Worm (Caenorhabditis elegans) whole organism, mixed stage, embryonic: Measurements from ENCODE around the gene Y37E11AM.4.

Experiments
- M03D4.4 ChIP-seq: sonication (generic microtip); optimal IDR thresholded peaks from 2 replicates; lab custom pipeline; 2017; ENCODE audit warnings: mild to moderate bottlenecking, missing genetic modification characterization, missing compliant biosample characterization
- bed-3 ChIP-seq: fragments of 200-800 bp; sonication (Bioruptor generic); optimal IDR thresholded peaks from 3 replicates; lab custom pipeline; 2018; ENCODE audit warnings: mild to moderate bottlenecking, missing genetic modification characterization, moderate library complexity, missing compliant biosample characterization
- blmp-1 ChIP-seq: fragments of 150-350 bp; optimal IDR thresholded peaks from 2 replicates; lab custom pipeline; 2014; ENCODE audit warnings: missing biosample characterization, missing genetic modification characterization
- ceh-43 ChIP-seq: fragments of 200-800 bp; sonication (Bioruptor generic); optimal IDR thresholded peaks from 2 replicates; lab custom pipeline; 2018; ENCODE audit warnings: mild to moderate bottlenecking, missing genetic modification characterization, moderate library complexity, missing compliant biosample characterization
- ceh-83 ChIP-seq: fragments of 200-800 bp; sonication (Bioruptor generic); optimal IDR thresholded peaks from 2 replicates; lab custom pipeline; 2018; ENCODE audit warnings: mild to moderate bottlenecking, missing genetic modification characterization, missing compliant biosample characterization
- ces-1 ChIP-seq: fragments of 150-350 bp; optimal IDR thresholded peaks from 2 replicates; lab custom pipeline; 2014; ENCODE audit warnings: missing biosample characterization, missing genetic modification reagents, missing genetic modification characterization
- cnd-1 ChIP-seq: fragments of 200-800 bp; sonication (Bioruptor generic); optimal IDR thresholded peaks from 2 replicates; lab custom pipeline; 2018; ENCODE audit warnings: mild to moderate bottlenecking, missing genetic modification characterization, missing compliant biosample characterization
- elt-1 ChIP-seq: sonication (generic microtip); optimal IDR thresholded peaks from 2 replicates; lab custom pipeline; 2017; ENCODE audit warnings: missing genetic modification characterization, mild to moderate bottlenecking, missing compliant biosample characterization, antibody characterized with exemption, moderate library complexity, borderline replicate concordance; ENCODE audit not compliant: insufficient read depth
- elt-3 ChIP-seq: fragments of 150-350 bp; optimal IDR thresholded peaks from 2 replicates; lab custom pipeline; 2014; ENCODE audit warnings: missing biosample characterization, missing genetic modification characterization
- flh-1 ChIP-seq: fragments of 200-800 bp; sonication (Bioruptor generic); optimal IDR thresholded peaks from 2 replicates; lab custom pipeline; 2018; ENCODE audit warnings: mild to moderate bottlenecking, missing genetic modification characterization, moderate library complexity, missing compliant biosample characterization
- ham-2 ChIP-seq: fragments of 200-800 bp; sonication (Bioruptor generic); optimal IDR thresholded peaks from 2 replicates; lab custom pipeline; 2018; ENCODE audit warnings: mild to moderate bottlenecking, missing genetic modification characterization, missing compliant biosample characterization
- hlh-1 ChIP-seq: fragments of 150-350 bp; optimal IDR thresholded peaks from 2 replicates; lab custom pipeline; 2014; ENCODE audit warnings: missing biosample characterization, missing genetic modification reagents, missing genetic modification characterization
- lin-13 ChIP-seq: fragments of 150-350 bp; optimal IDR thresholded peaks from 2 replicates; lab custom pipeline; 2014; ENCODE audit warnings: missing biosample characterization, missing genetic modification characterization
- lin-32 ChIP-seq: fragments of 200-800 bp; sonication (Bioruptor generic); optimal IDR thresholded peaks from 2 replicates; lab custom pipeline; 2018; ENCODE audit warnings: mild to moderate bottlenecking, missing genetic modification characterization, missing compliant biosample characterization
- lsy-2 ChIP-seq: fragments of 150-350 bp; optimal IDR thresholded peaks from 2 replicates; lab custom pipeline; 2014; ENCODE audit warnings: missing biosample characterization, missing genetic modification characterization
- mab-5 ChIP-seq: fragments of 150-350 bp; optimal IDR thresholded peaks from 2 replicates; lab custom pipeline; 2014; ENCODE audit warnings: missing biosample characterization, missing genetic modification characterization
- mep-1 ChIP-seq: fragments of 150-350 bp; optimal IDR thresholded peaks from 2 replicates; lab custom pipeline; 2017; ENCODE audit warnings: missing biosample characterization, missing genetic modification reagents, missing genetic modification characterization, inconsistent platforms
- nhr-12 ChIP-seq: fragments of 150-350 bp; optimal IDR thresholded peaks from 2 replicates; lab custom pipeline; 2014; ENCODE audit warnings: missing biosample characterization, missing genetic modification characterization
- nhr-2 ChIP-seq: fragments of 150-350 bp; optimal IDR thresholded peaks from 2 replicates; lab custom pipeline; 2014; ENCODE audit warnings: missing biosample characterization, missing genetic modification characterization
- nhr-237 ChIP-seq: fragments of 150-350 bp; optimal IDR thresholded peaks from 2 replicates; lab custom pipeline; 2014; ENCODE audit warnings: missing biosample characterization, missing genetic modification characterization
- nhr-76 ChIP-seq: sonication (generic microtip); optimal IDR thresholded peaks from 2 replicates; lab custom pipeline; 2017; ENCODE audit warnings: missing biosample characterization, missing genetic modification characterization
- pha-4 ChIP-seq: fragments of 150-350 bp; optimal IDR thresholded peaks from 2 replicates; lab custom pipeline; 2018; ENCODE audit warnings: missing biosample characterization, missing genetic modification reagents, missing genetic modification characterization
- sem-2 ChIP-seq: fragments of 200-800 bp; sonication (Bioruptor generic); optimal IDR thresholded peaks from 2 replicates; lab custom pipeline; 2018; ENCODE audit warnings: mild to moderate bottlenecking, missing genetic modification characterization, missing compliant biosample characterization
- snpc-4 ChIP-seq: fragments of 150-350 bp; optimal IDR thresholded peaks from 2 replicates; lab custom pipeline; 2014; ENCODE audit warnings: missing biosample characterization, missing genetic modification characterization
- unc-39 ChIP-seq: fragments of 150-350 bp; optimal IDR thresholded peaks from 2 replicates; lab custom pipeline; 2014; ENCODE audit warnings: missing biosample characterization, missing genetic modification characterization
- zip-8 ChIP-seq: fragments of 150-350 bp; optimal IDR thresholded peaks from 2 replicates; lab custom pipeline; 2014; ENCODE audit warnings: missing biosample characterization, missing genetic modification characterization

Y37E11AM.4 gene

DNA sequence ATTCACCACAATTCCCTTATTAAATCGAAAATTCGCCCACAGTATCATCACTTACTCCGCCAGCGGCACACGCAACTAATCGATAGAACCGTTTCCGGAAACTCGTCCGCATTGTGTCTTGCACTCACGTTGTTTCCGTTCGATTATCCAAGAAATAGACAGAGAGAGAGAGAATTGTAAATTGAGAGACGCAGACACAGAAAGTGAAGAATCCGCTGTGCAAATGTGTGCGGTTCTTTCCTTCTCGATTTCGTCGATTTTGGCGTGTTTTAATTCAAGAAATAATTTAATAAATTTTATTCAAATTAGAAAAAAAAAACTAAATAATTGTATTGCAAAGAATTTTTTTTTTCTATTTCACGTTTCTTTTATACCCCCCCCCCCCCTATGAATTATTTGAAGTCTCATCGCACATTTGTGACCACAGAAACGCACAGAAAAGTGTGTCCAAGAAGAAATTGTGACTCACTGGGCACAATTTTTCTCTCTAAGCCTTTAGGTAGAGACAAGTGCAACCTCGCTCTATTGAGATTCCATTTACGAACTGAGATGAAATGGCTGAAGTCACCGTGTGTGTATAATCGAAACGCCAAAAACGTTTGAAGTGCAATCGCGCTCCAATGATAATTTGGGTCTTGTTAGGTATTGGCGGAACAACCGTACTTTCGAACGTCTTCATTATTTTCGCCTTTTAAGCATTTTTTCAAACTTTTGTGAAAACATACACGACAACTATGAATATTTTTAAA lies 16.2 kb upstream of the Y37E11AM.4 start, which contains the start of gene nape-2:
nape-2 (minus strand) TSS at position 271 of the 749 bp plus-strand sequence.
- TF ChIP-seq ces-1 (GFP tag; lab: Kevin White, UChicago): peak; percentile 6
- no peak for TF ChIP-seq lin-13 (tag; lab: Kevin White, UChicago)
- TF ChIP-seq, all 35 proteins: peak for 1

DNA sequence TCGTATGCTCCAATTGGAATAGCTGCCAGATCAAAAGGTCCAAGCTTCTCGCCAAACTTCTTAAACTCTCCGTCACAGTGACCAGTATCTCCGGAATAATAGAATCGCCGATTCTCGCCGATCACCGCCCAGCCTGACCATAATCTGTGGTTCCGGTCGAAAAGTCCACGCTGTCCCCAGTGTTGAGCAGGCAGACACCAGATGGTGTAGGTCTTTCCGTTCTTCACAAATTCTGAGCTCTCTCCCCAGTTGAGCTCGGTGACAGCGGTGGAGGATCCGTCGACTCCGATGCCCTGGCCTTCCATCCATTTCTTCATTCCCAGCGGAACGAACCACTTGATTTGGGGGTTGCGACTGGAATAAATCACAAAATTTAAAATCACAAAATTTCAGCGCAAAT lies 13.7 kb upstream of the Y37E11AM.4 start:
- no peak for TF ChIP-seq lsy-2
- TF ChIP-seq, all 35 proteins: peak for 0

DNA sequence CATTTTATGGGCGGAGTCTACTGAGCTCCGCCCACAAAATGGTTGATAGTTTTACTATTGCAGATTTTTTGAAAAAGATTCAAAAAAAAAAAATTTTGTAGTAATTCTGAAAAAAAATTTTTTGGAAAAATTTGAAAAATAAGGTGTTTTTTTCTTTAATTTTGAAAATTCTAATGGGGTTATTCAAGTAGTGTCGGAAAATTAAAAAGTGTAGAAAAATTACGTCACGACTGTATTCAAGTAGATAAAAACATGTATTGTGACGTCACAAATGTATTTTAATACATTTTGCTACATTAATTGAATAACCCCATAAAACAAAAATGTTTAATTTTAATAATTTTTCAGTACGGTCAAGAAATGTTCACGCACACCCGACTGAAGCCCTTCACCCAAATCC lies 10.7 kb upstream of the Y37E11AM.4 start:
- TF ChIP-seq zip-8 (tag; lab: Kevin White, UChicago): peak; percentile 96
- no peak for TF ChIP-seq bed-3 (GFP tag; lab: Kevin White, UChicago)

DNA sequence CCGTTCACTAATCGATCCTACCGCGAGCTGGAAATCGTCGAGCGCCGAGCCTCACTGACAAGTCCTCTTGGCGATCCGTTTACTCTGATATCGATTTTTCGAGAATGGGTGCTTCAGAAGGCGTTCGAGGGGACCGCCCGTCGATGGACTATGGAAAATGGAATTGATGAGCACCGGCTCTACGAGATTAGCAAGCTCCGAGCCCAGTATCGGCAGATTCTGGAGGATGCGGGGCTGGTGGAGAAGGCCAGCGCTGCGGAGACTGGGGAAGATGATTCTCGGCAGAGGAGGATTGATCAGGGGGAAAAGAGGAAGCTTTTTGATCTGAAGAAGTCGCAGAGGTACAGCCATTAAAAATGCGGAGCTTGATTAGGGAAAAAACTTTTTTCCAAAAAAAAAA lies 8.8 kb upstream of the Y37E11AM.4 start:
- no peak for TF ChIP-seq bed-3 (GFP tag; lab: Kevin White, UChicago)
- TF ChIP-seq hlh-1 (tag; lab: Kevin White, UChicago): no peak
- TF ChIP-seq flh-1 (GFP tag; lab: Kevin White, UChicago): no peak
- no peak for TF ChIP-seq nhr-2
- TF ChIP-seq, all 35 proteins: peak for 0

DNA sequence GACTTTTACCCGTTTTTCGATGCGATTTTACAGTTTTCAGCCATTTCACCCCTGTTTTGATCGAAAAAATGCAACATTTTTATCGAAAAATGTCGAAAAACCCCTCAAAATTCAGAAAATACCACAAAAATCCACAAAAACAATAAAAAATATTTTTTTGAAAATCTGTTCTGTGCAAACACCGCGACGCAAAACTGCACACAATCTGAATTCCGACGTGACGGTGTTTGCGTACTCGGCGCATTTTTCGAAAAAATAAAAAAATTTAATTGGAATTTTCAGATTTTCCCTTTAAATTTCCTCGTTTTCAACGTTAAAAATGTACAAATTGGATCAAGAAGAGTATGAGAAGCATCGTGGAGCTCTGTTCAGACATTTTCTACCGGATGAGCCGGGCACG lies 3.3 kb upstream of the Y37E11AM.4 start, which contains the start of gene smgl-2:
smgl-2 (plus strand) TSS at position 320 of the 400 bp plus-strand sequence.
- peak; percentile 44 for TF ChIP-seq nhr-237
- TF ChIP-seq nhr-2: peak; percentile 11
- no peak for TF ChIP-seq blmp-1 (tag; lab: Kevin White, UChicago)
- peak; percentile 62 for TF ChIP-seq ces-1 (GFP tag; lab: Kevin White, UChicago)
- peak; percentile 28 for TF ChIP-seq lin-13 (tag; lab: Kevin White, UChicago)
- peak; percentile 23 for TF ChIP-seq pha-4 (tag; lab: Kevin White, UChicago)
- TF ChIP-seq mab-5 (tag; lab: Kevin White, UChicago): no peak
- peak; percentile 71 for TF ChIP-seq lsy-2
- TF ChIP-seq mep-1 (tag; lab: Kevin White, UChicago): peak; percentile 81
- TF ChIP-seq ceh-83 (GFP tag; lab: Kevin White, UChicago): no peak
- TF ChIP-seq, all 35 proteins: peak for 7

DNA sequence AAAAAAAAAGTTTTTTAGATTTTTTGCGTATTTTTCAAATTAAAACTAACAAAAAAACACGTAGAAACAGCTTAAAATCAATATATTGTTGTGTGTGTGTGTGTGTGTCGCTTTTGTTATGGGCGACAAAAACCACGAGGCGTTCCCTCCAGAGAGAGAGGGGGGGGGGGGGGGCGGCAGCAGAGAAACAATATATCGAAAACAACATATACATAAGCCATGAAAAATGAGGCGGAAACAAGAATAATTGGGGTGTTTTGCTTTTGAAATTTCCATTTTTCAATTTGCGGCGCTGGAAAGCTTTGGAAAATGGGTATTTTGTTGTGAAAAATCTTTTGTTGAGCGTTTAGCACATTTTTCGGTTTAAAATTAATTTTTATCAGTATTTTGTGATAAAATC lies 2.8 kb upstream of the Y37E11AM.4 start, which contains the start of gene Y37E11AM.2:
Y37E11AM.2 (minus strand) TSS at position 101 of the 400 bp plus-strand sequence.
- no peak for TF ChIP-seq elt-3 (tag; lab: Kevin White, UChicago)

DNA sequence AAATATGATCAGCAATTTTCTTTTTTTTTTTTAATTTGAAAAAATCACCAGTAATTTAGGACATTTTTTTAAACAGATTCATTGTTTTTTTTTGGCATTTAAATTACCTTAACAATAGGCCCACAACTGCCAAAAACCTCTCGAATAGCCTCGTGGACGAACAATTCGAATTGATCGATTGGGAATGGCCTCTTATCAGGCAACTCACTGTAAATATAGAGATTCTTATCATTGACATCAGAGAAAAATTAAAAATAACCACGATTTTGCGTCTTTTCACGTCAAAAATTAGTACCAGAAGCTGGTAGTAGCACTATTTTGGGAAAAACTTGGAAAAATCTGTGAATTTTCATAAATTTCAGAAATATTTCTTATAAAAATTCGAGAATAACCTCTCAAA lies 617 bp downstream of the Y37E11AM.4 start:
- TF ChIP-seq ham-2 (GFP tag; lab: Kevin White, UChicago) (no peak), ceh-83 (GFP tag; lab: Kevin White, UChicago) (no peak), zip-8 (tag; lab: Kevin White, UChicago) (no peak), bed-3 (GFP tag; lab: Kevin White, UChicago) (no peak), M03D4.4 (tag; lab: Kevin White, UChicago) (no peak)

DNA sequence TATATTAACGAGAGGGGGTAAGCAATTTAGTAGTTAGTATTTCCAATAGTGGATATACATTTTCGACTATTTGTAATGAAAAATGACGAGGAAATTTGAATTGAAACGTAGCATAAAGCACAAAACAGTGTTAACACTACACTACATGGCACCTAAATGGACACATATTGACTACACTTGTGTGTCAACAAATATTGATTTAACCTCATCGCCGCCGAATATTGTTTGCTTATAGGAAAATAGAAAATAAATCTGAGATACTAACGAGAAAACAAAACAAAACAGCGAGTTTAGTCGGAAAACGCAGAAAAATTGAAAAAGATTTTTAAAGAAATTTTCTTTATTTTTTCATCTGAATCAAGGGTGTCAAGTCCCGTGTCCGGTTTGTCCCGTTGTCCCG lies 1.9 kb downstream of the Y37E11AM.4 start:
- no peak for TF ChIP-seq sem-2 (GFP tag; lab: Kevin White, UChicago)
- peak; percentile 72 for TF ChIP-seq pha-4 (tag; lab: Kevin White, UChicago)
- TF ChIP-seq nhr-76: no peak
- TF ChIP-seq lin-32 (GFP tag; lab: Kevin White, UChicago): no peak
- TF ChIP-seq cnd-1 (tag; lab: Kevin White, UChicago): no peak

DNA sequence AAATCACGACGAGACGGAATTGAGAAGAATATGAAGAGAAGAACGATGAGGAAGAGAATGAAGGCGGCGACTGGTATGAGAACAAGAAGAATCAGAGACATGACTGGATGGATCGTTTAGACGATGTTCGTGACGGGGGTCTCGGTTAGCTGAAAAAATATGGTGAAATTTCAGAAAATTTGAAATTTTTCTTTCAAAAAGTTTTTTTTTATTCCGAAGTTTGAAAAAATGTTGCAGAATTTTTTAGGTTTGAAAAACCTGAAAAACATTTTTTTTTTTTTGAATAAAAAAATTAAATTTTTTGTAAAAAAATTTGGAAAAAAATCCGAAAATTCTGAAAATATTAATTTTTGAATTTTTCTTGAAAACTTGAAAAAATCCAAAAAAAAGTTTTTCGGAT lies 3.5 kb downstream of the Y37E11AM.4 start, which contains the start of gene Y37E11AM.3:
Y37E11AM.3 (minus strand) TSS at position 101 of the 400 bp plus-strand sequence.
- TF ChIP-seq unc-39 (tag; lab: Kevin White, UChicago) (no peak), zip-8 (tag; lab: Kevin White, UChicago) (no peak), nhr-2 (no peak), ceh-43 (GFP tag; lab: Kevin White, UChicago) (no peak), nhr-12 (tag; lab: Kevin White, UChicago) (no peak), lin-32 (GFP tag; lab: Kevin White, UChicago) (no peak), elt-1 (tag; lab: Kevin White, UChicago) (no peak), snpc-4 (tag; lab: Kevin White, UChicago) (no peak), cnd-1 (tag; lab: Kevin White, UChicago) (no peak)
